Worm (Caenorhabditis elegans) whole organism, mixed stage, embryonic: ENCODE data around the gene sri-54.

Source experiments
- ces-1 ChIP-seq: fragments of 150-350 bp; optimal IDR thresholded peaks from 2 replicates; lab custom pipeline; 2014; ENCODE audit warnings: missing biosample characterization, missing genetic modification reagents, missing genetic modification characterization
- drap-1 ChIP-seq: fragments of 200-800 bp; sonication (Bioruptor generic); optimal IDR thresholded peaks from 3 replicates; lab custom pipeline; 2018; ENCODE audit warnings: mild to moderate bottlenecking, missing genetic modification characterization, missing compliant biosample characterization
- elt-1 ChIP-seq: sonication (generic microtip); optimal IDR thresholded peaks from 2 replicates; lab custom pipeline; 2017; ENCODE audit warnings: missing genetic modification characterization, mild to moderate bottlenecking, missing compliant biosample characterization, antibody characterized with exemption, moderate library complexity, borderline replicate concordance; ENCODE audit not compliant: insufficient read depth
- lsy-2 ChIP-seq: fragments of 150-350 bp; optimal IDR thresholded peaks from 2 replicates; lab custom pipeline; 2014; ENCODE audit warnings: missing biosample characterization, missing genetic modification characterization
- nhr-12 ChIP-seq: fragments of 150-350 bp; optimal IDR thresholded peaks from 2 replicates; lab custom pipeline; 2014; ENCODE audit warnings: missing biosample characterization, missing genetic modification characterization
- nhr-237 ChIP-seq: fragments of 150-350 bp; optimal IDR thresholded peaks from 2 replicates; lab custom pipeline; 2014; ENCODE audit warnings: missing biosample characterization, missing genetic modification characterization
- nhr-76 ChIP-seq: sonication (generic microtip); optimal IDR thresholded peaks from 2 replicates; lab custom pipeline; 2017; ENCODE audit warnings: missing biosample characterization, missing genetic modification characterization
- sem-2 ChIP-seq: fragments of 200-800 bp; sonication (Bioruptor generic); optimal IDR thresholded peaks from 2 replicates; lab custom pipeline; 2018; ENCODE audit warnings: mild to moderate bottlenecking, missing genetic modification characterization, missing compliant biosample characterization
- sptf-1 ChIP-seq: sonication (generic microtip); optimal IDR thresholded peaks from 2 replicates; lab custom pipeline; 2017; ENCODE audit warnings: mild to moderate bottlenecking, missing genetic modification characterization, moderate library complexity, missing compliant biosample characterization
- unc-39 ChIP-seq: fragments of 150-350 bp; optimal IDR thresholded peaks from 2 replicates; lab custom pipeline; 2014; ENCODE audit warnings: missing biosample characterization, missing genetic modification characterization
- ztf-11 ChIP-seq: fragments of 150-350 bp; optimal IDR thresholded peaks from 2 replicates; lab custom pipeline; 2014; ENCODE audit warnings: missing biosample characterization, missing genetic modification characterization

ce11 chrII:3093352-3093751 lies 44.4 kb downstream of the sri-54 start, which contains the start of gene srg-22:
- no peak for TF ChIP-seq ztf-11 (tag; lab: Kevin White, UChicago)
- no peak for TF ChIP-seq elt-1
- no peak for TF ChIP-seq nhr-237 (tag; lab: Kevin White, UChicago)
- TF ChIP-seq unc-39 (tag; lab: Kevin White, UChicago), result no peak
- TF ChIP-seq drap-1, result no peak
- no peak for TF ChIP-seq sptf-1 (tag; lab: Kevin White, UChicago)
- no peak for TF ChIP-seq nhr-12 (tag; lab: Kevin White, UChicago)
- TF ChIP-seq ces-1 (GFP tag; lab: Kevin White, UChicago), result no peak
- no peak for TF ChIP-seq sem-2 (GFP tag; lab: Kevin White, UChicago)
- TF ChIP-seq lsy-2 (tag; lab: Kevin White, UChicago), result no peak
- TF ChIP-seq nhr-76 (tag; lab: Kevin White, UChicago), result no peak
